Fruit fly (Drosophila melanogaster) whole organism, wandering third instar larva: ENCODE results near the gene TwdlX.

Experiments used
- Abd-B ChIP-seq: fragments of >200 bp; optimal IDR thresholded peaks from 2 replicates; lab custom pipeline; 2017; ENCODE audit warnings: missing biosample characterization, missing genetic modification characterization
- CG32264 ChIP-seq: fragments of 200-800 bp; sonication (Bioruptor generic); optimal IDR thresholded peaks from 2 replicates; lab custom pipeline; 2016; ENCODE audit warnings: missing biosample characterization, missing genetic modification characterization
- CrebA ChIP-seq: fragments of 200-800 bp; sonication (Bioruptor generic); optimal IDR thresholded peaks from 2 replicates; lab custom pipeline; 2016; ENCODE audit warnings: missing biosample characterization, mild to moderate bottlenecking, missing genetic modification characterization, borderline replicate concordance
- Dfd ChIP-seq: fragments of >200 bp; optimal IDR thresholded peaks from 2 replicates; lab custom pipeline; 2017; ENCODE audit warnings: missing biosample characterization, missing genetic modification characterization
- Dif ChIP-seq: fragments of 200-275, 200-300 bp; sonication (Bioruptor generic); optimal IDR thresholded peaks from 2 replicates; lab custom pipeline; 2018; ENCODE audit warnings: missing biosample characterization, missing genetic modification characterization; ENCODE audit not compliant: partially characterized antibody
- GATAd ChIP-seq: sonication (Bioruptor generic); optimal IDR thresholded peaks from 2 replicates; lab custom pipeline; 2016; ENCODE audit warnings: missing biosample characterization, missing genetic modification characterization
- HLH106 ChIP-seq: fragments of 200-800 bp; optimal IDR thresholded peaks from 3 replicates; lab custom pipeline; 2019; ENCODE audit warnings: missing biosample characterization, mild to moderate bottlenecking, missing genetic modification characterization, moderate library complexity
- Hnf4 ChIP-seq: fragments of 200-800 bp; sonication (Bioruptor generic); optimal IDR thresholded peaks from 2 replicates; lab custom pipeline; 2016; ENCODE audit warnings: missing biosample characterization, mild to moderate bottlenecking, missing genetic modification characterization
- Hr78 ChIP-seq: fragments of >200 bp; optimal IDR thresholded peaks from 2 replicates; lab custom pipeline; 2017; ENCODE audit warnings: missing biosample characterization, missing genetic modification characterization
- Hr83 ChIP-seq: fragments of 200-300 bp; sonication (Bioruptor generic); optimal IDR thresholded peaks from 2 replicates; lab custom pipeline; 2016; ENCODE audit warnings: missing biosample characterization, mild to moderate bottlenecking, missing genetic modification characterization, moderate library complexity; ENCODE audit not compliant: poor library complexity, severe bottlenecking
- Jra ChIP-seq: sonication (Bioruptor generic); optimal IDR thresholded peaks from 2 replicates; lab custom pipeline; 2016; ENCODE audit warnings: missing biosample characterization, missing genetic modification characterization
- Mio ChIP-seq: sonication (Bioruptor generic); optimal IDR thresholded peaks from 2 replicates; lab custom pipeline; 2016; ENCODE audit warnings: missing biosample characterization, missing genetic modification characterization
- Myc ChIP-seq: fragments of >200 bp; optimal IDR thresholded peaks from 2 replicates; lab custom pipeline; 2017
- N ChIP-seq: fragments of >200 bp; optimal IDR thresholded peaks from 2 replicates; lab custom pipeline; 2018; ENCODE audit warnings: missing biosample characterization, missing external identifiers, missing genetic modification characterization
- OdsH ChIP-seq: fragments of 200-800 bp; sonication (Bioruptor generic); optimal IDR thresholded peaks from 2 replicates; lab custom pipeline; 2016; ENCODE audit warnings: missing biosample characterization, mild to moderate bottlenecking, missing genetic modification characterization
- Rel ChIP-seq, 2 experiments: fragments of 200-800 bp; sonication (Bioruptor generic) in 1 of 2; optimal IDR thresholded peaks; 2 replicates in 1 of 2; 3 replicates in 1 of 2; lab custom pipeline; 2016 to 2019; ENCODE audit warnings: mild to moderate bottlenecking in 2 of 2, missing biosample characterization in 2 of 2, missing genetic modification characterization in 2 of 2, moderate library complexity in 1 of 2
- Vsx2 ChIP-seq: fragments of 200-300, 225-300 bp; sonication (Bioruptor generic); optimal IDR thresholded peaks from 2 replicates; lab custom pipeline; 2018; ENCODE audit warnings: missing biosample characterization, missing genetic modification characterization; ENCODE audit not compliant: partially characterized antibody
- br ChIP-seq: fragments of 200-800 bp; sonication (Bioruptor generic); optimal IDR thresholded peaks from 2 replicates; lab custom pipeline; 2016; ENCODE audit warnings: missing biosample characterization, missing genetic modification characterization
- brk ChIP-seq: fragments of 200-800 bp; sonication (Bioruptor generic); optimal IDR thresholded peaks from 2 replicates; lab custom pipeline; 2016; ENCODE audit warnings: missing biosample characterization, mild to moderate bottlenecking, missing genetic modification characterization
- dl ChIP-seq, 2 experiments: fragments of 175-275, 200-275 bp in 1 of 2; fragments of 200-275 bp in 1 of 2; sonication (Bioruptor generic); optimal IDR thresholded peaks; lab custom pipeline; 2018; ENCODE audit warnings: mild to moderate bottlenecking in 2 of 2, missing biosample characterization in 2 of 2, missing genetic modification characterization in 2 of 2, moderate library complexity in 2 of 2; ENCODE audit not compliant: partially characterized antibody in 2 of 2, insufficient read depth in 1 of 2
- dmrt93B ChIP-seq: fragments of 200-800 bp; sonication (Bioruptor generic); optimal IDR thresholded peaks from 2 replicates; lab custom pipeline; 2018; ENCODE audit warnings: missing biosample characterization, mild to moderate bottlenecking, missing genetic modification characterization
- dsf ChIP-seq: sonication (Bioruptor generic); optimal IDR thresholded peaks from 2 replicates; lab custom pipeline; 2016; ENCODE audit warnings: missing biosample characterization, missing genetic modification characterization, borderline replicate concordance
- ey ChIP-seq: fragments of 200-800 bp; sonication (Bioruptor generic); optimal IDR thresholded peaks from 2 replicates; lab custom pipeline; 2016; ENCODE audit warnings: missing biosample characterization, missing genetic modification characterization
- fru ChIP-seq: fragments of 200-800 bp; sonication (Bioruptor generic); optimal IDR thresholded peaks from 3 replicates; lab custom pipeline; 2016; ENCODE audit warnings: missing biosample characterization, mild to moderate bottlenecking, missing genetic modification characterization
- h ChIP-seq: fragments of 200-800 bp; sonication (Bioruptor generic); optimal IDR thresholded peaks from 3 replicates; lab custom pipeline; 2016; ENCODE audit warnings: missing biosample characterization, mild to moderate bottlenecking, missing genetic modification characterization
- jim ChIP-seq: fragments of 175-275, 200-325 bp; sonication (Bioruptor generic); optimal IDR thresholded peaks from 2 replicates; lab custom pipeline; 2016; ENCODE audit warnings: missing biosample characterization, mild to moderate bottlenecking, missing genetic modification characterization
- lola ChIP-seq: fragments of >200 bp; optimal IDR thresholded peaks from 2 replicates; lab custom pipeline; 2017; ENCODE audit warnings: missing biosample characterization, missing genetic modification characterization
- pan ChIP-seq: fragments of >200 bp; optimal IDR thresholded peaks from 2 replicates; lab custom pipeline; 2017
- psq ChIP-seq: fragments of 200-800 bp; sonication (Bioruptor generic); optimal IDR thresholded peaks from 3 replicates; lab custom pipeline; 2017; ENCODE audit warnings: missing biosample characterization, mild to moderate bottlenecking, missing genetic modification characterization, moderate library complexity
- rgr ChIP-seq: fragments of 200-800 bp; sonication (Bioruptor generic); optimal IDR thresholded peaks from 3 replicates; lab custom pipeline; 2016; ENCODE audit warnings: missing biosample characterization, mild to moderate bottlenecking, missing genetic modification characterization
- sage ChIP-seq: fragments of 200-800 bp; sonication (Bioruptor generic); optimal IDR thresholded peaks from 2 replicates; lab custom pipeline; 2016; ENCODE audit warnings: missing biosample characterization, mild to moderate bottlenecking, missing genetic modification characterization
- sv ChIP-seq: fragments of 200-800 bp; sonication (Bioruptor generic); optimal IDR thresholded peaks from 3 replicates; lab custom pipeline; 2016; ENCODE audit warnings: missing biosample characterization, missing genetic modification characterization
- tai ChIP-seq: sonication (Bioruptor generic); optimal IDR thresholded peaks from 2 replicates; lab custom pipeline; 2016; ENCODE audit warnings: missing biosample characterization, missing genetic modification characterization
- usp ChIP-seq: fragments of >200 bp; optimal IDR thresholded peaks from 2 replicates; lab custom pipeline; 2017; ENCODE audit warnings: missing biosample characterization, missing genetic modification characterization
- woc ChIP-seq: sonication (Bioruptor generic); optimal IDR thresholded peaks from 2 replicates; lab custom pipeline; 2016; ENCODE audit warnings: missing biosample characterization, mild to moderate bottlenecking, missing genetic modification characterization

Gene TwdlX

DNA sequence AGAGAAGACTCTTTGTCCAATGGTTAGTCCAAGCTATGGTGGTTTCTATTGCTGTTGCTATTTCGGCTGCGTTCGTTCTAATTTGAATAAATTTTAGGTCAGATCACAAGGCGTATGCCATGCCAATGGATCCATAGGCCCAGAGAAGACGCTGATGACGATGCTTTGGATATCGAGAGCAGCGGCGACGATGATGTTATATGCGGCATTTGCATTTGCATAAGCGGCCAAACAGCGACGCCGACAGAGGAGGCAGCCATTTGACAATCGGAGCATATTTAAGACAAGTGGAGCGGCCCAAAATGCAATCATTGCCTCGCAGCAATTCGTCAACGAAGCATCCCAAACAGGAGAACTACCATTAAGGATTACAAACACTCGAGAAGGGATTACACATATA is 3.8 kb downstream of the TwdlX start, which contains the start of gene TwdlY:
Gene TwdlY (plus strand): TSS at position 301 of the 400 bp plus-strand sequence.
- TF ChIP-seq dl (GFP tag; optimal IDR thresholded peaks at IDR 0.05; lab: Kevin White, UChicago; ENCODE audit: insufficient read depth in 1 of 2, partially characterized antibody in 2 of 2) (no peak), brk (GFP tag; lab: Kevin White, UChicago) (no peak), Vsx2 (GFP tag; lab: Kevin White, UChicago) (no peak), Hnf4 (GFP tag; lab: Kevin White, UChicago) (no peak), Abd-B (GFP tag; lab: Kevin White, UChicago) (no peak), br (GFP tag; lab: Kevin White, UChicago) (no peak), rgr (GFP tag; lab: Kevin White, UChicago) (no peak), sage (no peak), tai (GFP tag; lab: Kevin White, UChicago) (no peak), Rel (GFP tag; optimal IDR thresholded peaks at IDR 0.05; lab: Kevin White, UChicago) (no peak), Rel (tag; optimal IDR thresholded peaks at IDR 0.05; lab: Kevin White, UChicago) (no peak), woc (GFP tag; lab: Kevin White, UChicago) (no peak), dmrt93B (GFP tag; lab: Kevin White, UChicago) (no peak)

DNA sequence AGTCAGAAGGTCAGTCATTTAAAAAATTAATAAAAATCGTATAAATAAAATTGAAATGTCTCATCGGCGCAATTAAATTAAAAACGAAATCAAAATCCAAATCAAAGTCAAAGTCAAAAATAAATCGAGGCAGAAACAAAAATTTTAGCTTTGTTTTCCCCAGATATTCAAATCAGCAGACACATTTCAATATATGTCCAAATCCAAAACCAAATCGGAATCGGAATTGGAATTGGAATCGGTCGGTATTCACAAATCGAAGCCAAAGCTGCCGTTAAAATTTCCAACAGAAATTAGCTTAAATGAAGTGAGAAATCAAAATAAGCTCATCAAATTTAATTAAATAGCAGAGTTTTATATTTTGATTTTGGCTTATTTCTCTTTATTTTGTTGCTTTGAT is 5.3 kb downstream of the TwdlX start:
- no peak for TF ChIP-seq Dfd (GFP tag; lab: Kevin White, UChicago)
- TF ChIP-seq CrebA (GFP tag; lab: Kevin White, UChicago), result no peak
- no peak for TF ChIP-seq HLH106 (tag; lab: Kevin White, UChicago)

DNA sequence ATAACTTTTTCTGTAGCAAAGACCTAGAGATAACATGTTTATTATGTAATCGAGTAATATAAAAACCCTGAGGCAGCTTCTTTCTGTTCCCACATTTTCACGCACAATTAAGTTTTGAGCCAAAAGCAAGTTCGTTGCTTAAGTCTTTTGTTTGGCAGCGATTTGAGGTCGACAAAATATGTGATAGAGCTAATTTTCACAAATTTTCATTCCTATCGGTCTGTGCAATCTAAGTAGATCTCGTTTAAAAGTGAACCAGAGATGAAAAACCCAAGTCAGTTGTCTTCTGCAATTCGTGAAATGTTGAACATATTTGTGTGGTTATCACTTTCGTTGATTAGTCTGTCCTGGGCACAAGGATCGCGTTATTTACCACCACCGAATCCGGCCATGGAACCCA is 7.0 kb downstream of the TwdlX start, which contains the start of gene TwdlZ:
Gene TwdlZ (plus strand): TSS at position 301 of the 400 bp plus-strand sequence.
- TF ChIP-seq woc (GFP tag; lab: Kevin White, UChicago) (no peak), N (no peak), brk (GFP tag; lab: Kevin White, UChicago) (no peak), lola (no peak), Hr78 (GFP tag; lab: Kevin White, UChicago) (no peak), Jra (GFP tag; lab: Kevin White, UChicago) (no peak), Vsx2 (GFP tag; lab: Kevin White, UChicago) (no peak)

DNA sequence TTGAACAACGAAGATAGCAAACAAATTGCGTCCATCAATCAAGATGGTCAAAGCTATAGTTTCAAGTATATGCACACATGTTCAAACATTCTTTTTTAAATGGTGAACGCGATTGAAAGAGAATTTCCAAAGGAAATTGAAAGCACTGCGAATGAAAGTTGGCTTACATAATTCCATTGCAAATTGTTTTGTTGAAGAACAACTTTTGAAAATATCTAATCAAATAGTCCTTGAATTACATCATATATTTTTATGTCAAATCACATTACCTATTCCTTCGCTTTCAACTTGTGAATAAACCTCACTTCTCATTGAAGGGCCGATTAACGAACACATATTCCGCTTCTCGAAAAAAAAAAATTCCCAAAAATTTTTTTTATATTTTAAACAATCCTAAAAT is 9.7 kb downstream of the TwdlX start, which contains the start of gene CG32568:
Gene CG32568 (plus strand): TSS at position 301 of the 400 bp plus-strand sequence.
- TF ChIP-seq br (GFP tag; lab: Kevin White, UChicago), result no peak
- TF ChIP-seq sv, result no peak
- no peak for TF ChIP-seq dsf (GFP tag; lab: Kevin White, UChicago)
- TF ChIP-seq Jra (GFP tag; lab: Kevin White, UChicago), result no peak
- no peak for TF ChIP-seq Dif
- TF ChIP-seq brk (GFP tag; lab: Kevin White, UChicago), result no peak
- TF ChIP-seq Mio (GFP tag; lab: Kevin White, UChicago), result no peak
- no peak for TF ChIP-seq fru (GFP tag; lab: Kevin White, UChicago)

DNA sequence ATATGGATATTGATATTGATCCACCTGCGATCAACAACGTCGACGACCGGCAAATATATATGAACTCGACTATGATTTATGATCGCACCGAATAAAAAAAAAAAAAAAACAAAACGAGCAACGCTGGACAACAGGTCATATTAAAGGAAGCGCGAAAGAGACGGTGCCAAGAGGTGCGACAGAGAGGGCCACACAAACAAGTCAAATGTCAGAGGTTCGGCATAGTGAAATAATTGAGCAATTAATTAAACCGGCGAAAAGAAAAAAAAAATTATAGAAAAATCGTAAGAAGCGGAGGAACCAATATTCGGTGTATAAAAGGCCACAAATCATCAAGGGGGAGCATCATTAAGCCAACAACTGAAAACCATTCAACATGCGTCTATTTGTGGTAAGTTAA is 11.7 kb downstream of the TwdlX start, which contains the start of gene Twdlalpha:
Gene Twdlalpha (plus strand): TSS at position 301 of the 400 bp plus-strand sequence.
- no peak for TF ChIP-seq sage
- no peak for TF ChIP-seq Jra (GFP tag; lab: Kevin White, UChicago)
- TF ChIP-seq jim (GFP tag; lab: Kevin White, UChicago), result no peak
- TF ChIP-seq dmrt93B (GFP tag; lab: Kevin White, UChicago), result no peak
- TF ChIP-seq fru (GFP tag; lab: Kevin White, UChicago), result no peak
- TF ChIP-seq ey (GFP tag; lab: Kevin White, UChicago), result no peak
- no peak for TF ChIP-seq Dif
- TF ChIP-seq Hr83, result no peak
- TF ChIP-seq Abd-B (GFP tag; lab: Kevin White, UChicago), result no peak
- no peak for TF ChIP-seq Myc (lab: Kevin White, UChicago)
- TF ChIP-seq CG32264 (GFP tag; lab: Kevin White, UChicago), result no peak
- no peak for TF ChIP-seq lola

DNA sequence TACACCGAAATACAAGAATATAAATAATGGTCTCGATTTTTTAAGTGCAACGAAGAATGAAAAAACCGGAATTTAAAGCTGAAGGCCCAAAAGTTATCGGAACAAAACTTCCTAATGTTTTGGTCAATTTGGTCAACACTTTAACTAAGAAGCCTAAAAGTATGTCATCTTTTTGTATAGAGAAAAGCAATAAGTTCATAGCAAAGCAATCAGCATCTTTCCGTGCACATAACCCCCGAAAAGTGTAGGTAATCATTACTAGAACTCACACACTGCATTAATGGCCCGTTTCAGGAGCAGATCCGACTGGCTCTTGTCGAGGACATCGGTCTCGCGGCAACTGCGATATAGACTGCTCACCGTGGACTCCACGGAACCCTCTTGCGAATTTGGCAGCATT is 13.5 kb downstream of the TwdlX start:
- TF ChIP-seq woc (GFP tag; lab: Kevin White, UChicago) (no peak), tai (GFP tag; lab: Kevin White, UChicago) (no peak), Vsx2 (GFP tag; lab: Kevin White, UChicago) (peak; percentile 26), h (GFP tag; lab: Kevin White, UChicago) (no peak), jim (GFP tag; lab: Kevin White, UChicago) (no peak), ey (GFP tag; lab: Kevin White, UChicago) (no peak), usp (GFP tag; lab: Kevin White, UChicago) (no peak), GATAd (no peak), N (no peak), brk (GFP tag; lab: Kevin White, UChicago) (no peak), OdsH (GFP tag; lab: Kevin White, UChicago) (no peak), psq (GFP tag; lab: Kevin White, UChicago) (no peak), br (GFP tag; lab: Kevin White, UChicago) (no peak), Rel (GFP tag; optimal IDR thresholded peaks at IDR 0.05; lab: Kevin White, UChicago) (no peak), Rel (tag; optimal IDR thresholded peaks at IDR 0.05; lab: Kevin White, UChicago) (no peak), rgr (GFP tag; lab: Kevin White, UChicago) (no peak), HLH106 (tag; lab: Kevin White, UChicago) (no peak), dmrt93B (GFP tag; lab: Kevin White, UChicago) (no peak), pan (no peak), Hr78 (GFP tag; lab: Kevin White, UChicago) (no peak), Dif (peak; percentile 54), CG32264 (GFP tag; lab: Kevin White, UChicago) (no peak), Myc (lab: Kevin White, UChicago) (peak; percentile 20), CrebA (GFP tag; lab: Kevin White, UChicago) (no peak)
- TF ChIP-seq, all 38 proteins: peak for 3
